Fruit fly (Drosophila melanogaster) whole organism, adult: ENCODE measurements around the gene CG3556.

ENCODE experiments used
- CG11617 ChIP-seq: fragments of 200-800 bp; sonication (Bioruptor generic); optimal IDR thresholded peaks from 2 replicates; lab custom pipeline; 2017; ENCODE audit warnings: mild to moderate bottlenecking, missing biosample characterization, missing genetic modification reagents, missing genetic modification characterization
- CG12768 ChIP-seq: fragments of 200-800 bp; sonication (Bioruptor generic); optimal IDR thresholded peaks from 2 replicates; lab custom pipeline; 2017; ENCODE audit warnings: missing biosample characterization, missing genetic modification characterization, mild to moderate bottlenecking, moderate library complexity, missing genetic modification reagents
- CG14711 ChIP-seq: fragments of 200-800 bp; sonication (Bioruptor generic); optimal IDR thresholded peaks from 2 replicates; lab custom pipeline; 2018; ENCODE audit warnings: missing biosample characterization, mild to moderate bottlenecking, missing genetic modification characterization, moderate library complexity
- CG1620 ChIP-seq: fragments of 200-800 bp; sonication (Bioruptor generic); optimal IDR thresholded peaks from 2 replicates; lab custom pipeline; 2016; ENCODE audit warnings: missing biosample characterization, missing genetic modification characterization
- CG33017 ChIP-seq: fragments of 200-800 bp; sonication (Bioruptor generic); optimal IDR thresholded peaks from 2 replicates; lab custom pipeline; 2018; ENCODE audit warnings: missing biosample characterization, mild to moderate bottlenecking, missing genetic modification characterization, moderate library complexity
- CG5204 ChIP-seq: fragments of 200-800 bp; sonication (Bioruptor generic); optimal IDR thresholded peaks from 2 replicates; lab custom pipeline; 2016; ENCODE audit warnings: missing biosample characterization, missing genetic modification characterization
- CG7045 ChIP-seq: fragments of 200-800 bp; sonication (Bioruptor generic); optimal IDR thresholded peaks from 2 replicates; lab custom pipeline; 2017; ENCODE audit warnings: missing biosample characterization, mild to moderate bottlenecking, missing genetic modification characterization
- CG7101 ChIP-seq: fragments of 200-800 bp; sonication (Bioruptor generic); optimal IDR thresholded peaks from 2 replicates; lab custom pipeline; 2018; ENCODE audit warnings: missing biosample characterization, mild to moderate bottlenecking, missing genetic modification characterization, moderate library complexity
- Clk ChIP-seq: fragments of 200-800 bp; sonication (Bioruptor generic); optimal IDR thresholded peaks from 2 replicates; lab custom pipeline; 2017; ENCODE audit warnings: missing biosample characterization, missing genetic modification characterization
- Crg-1 ChIP-seq: fragments of 200-800 bp; sonication (Bioruptor generic); optimal IDR thresholded peaks from 2 replicates; lab custom pipeline; 2016; ENCODE audit warnings: missing biosample characterization, missing genetic modification characterization
- Hr96 ChIP-seq: fragments of 200-800 bp; sonication (Bioruptor generic); optimal IDR thresholded peaks from 2 replicates; lab custom pipeline; 2016; ENCODE audit warnings: missing biosample characterization, missing genetic modification characterization
- Mnt ChIP-seq: fragments of 200-800 bp; sonication (Bioruptor generic); optimal IDR thresholded peaks from 2 replicates; lab custom pipeline; 2016; ENCODE audit warnings: missing biosample characterization, mild to moderate bottlenecking, missing genetic modification characterization
- bab1 ChIP-seq: fragments of 200-800 bp; sonication (Bioruptor generic); optimal IDR thresholded peaks from 3 replicates; lab custom pipeline; 2019; ENCODE audit warnings: missing biosample characterization, mild to moderate bottlenecking, missing genetic modification characterization, moderate library complexity
- cic ChIP-seq: fragments of 200-800 bp; sonication (Bioruptor generic); optimal IDR thresholded peaks from 2 replicates; lab custom pipeline; 2017; ENCODE audit warnings: missing biosample characterization, mild to moderate bottlenecking, missing genetic modification characterization, moderate library complexity
- cnc ChIP-seq, 2 experiments: fragments of >200 bp; optimal IDR thresholded peaks; 2 replicates each; lab custom pipeline; 2017
- kay ChIP-seq: fragments of 200-800 bp; sonication (Bioruptor generic); peaks from one replicate; lab custom pipeline; 2016; ENCODE audit warnings: missing biosample characterization, missing genetic modification characterization, borderline replicate concordance
- ovo ChIP-seq: fragments of 200-800 bp; sonication (Bioruptor generic); optimal IDR thresholded peaks from 2 replicates; lab custom pipeline; 2016; ENCODE audit warnings: missing biosample characterization, missing genetic modification characterization
- pad ChIP-seq: fragments of 200-800 bp; sonication (Bioruptor generic); optimal IDR thresholded peaks from 3 replicates; lab custom pipeline; 2017; ENCODE audit warnings: missing biosample characterization, missing genetic modification characterization, mild to moderate bottlenecking, moderate library complexity, missing genetic modification reagents
- tj ChIP-seq: fragments of 200-800 bp; sonication (Bioruptor generic); optimal IDR thresholded peaks from 3 replicates; lab custom pipeline; 2017; ENCODE audit warnings: missing biosample characterization, mild to moderate bottlenecking, missing genetic modification characterization, moderate library complexity
- toe ChIP-seq: fragments of 200-800 bp; sonication (Bioruptor generic); optimal IDR thresholded peaks from 2 replicates; lab custom pipeline; 2016; ENCODE audit warnings: missing biosample characterization, missing genetic modification characterization

Gene CG3556

DNA sequence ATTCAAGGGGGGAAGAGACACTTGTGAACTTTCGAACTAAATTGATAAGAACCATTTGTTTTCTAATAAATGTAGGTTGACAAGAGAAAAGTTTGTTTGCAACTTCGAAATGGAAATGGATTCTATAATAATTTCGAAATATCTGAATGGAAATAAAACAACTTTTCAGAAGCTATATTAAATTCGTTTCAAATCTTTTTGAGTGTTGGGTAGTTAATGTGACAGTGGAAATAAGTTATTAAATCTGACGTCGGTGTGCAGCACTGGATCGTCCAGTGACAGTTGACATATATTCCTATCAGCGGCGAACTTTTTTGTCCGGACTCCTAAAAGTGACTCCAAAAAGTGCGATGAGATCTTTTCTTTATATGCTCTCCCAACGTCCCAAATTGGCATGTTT is 12.3 kb downstream of the CG3556 start, which contains the start of gene CG3568:
TSS of gene CG3568 (plus strand) at position 278 of the 400 bp plus-strand sequence.
- TF ChIP-seq tj (GFP tag; lab: Kevin White, UChicago) (no peak), kay (GFP tag; lab: Kevin White, UChicago) (no peak), CG12768 (GFP tag; lab: Kevin White, UChicago) (no peak), CG14711 (tag; lab: Kevin White, UChicago) (no peak), CG1620 (GFP tag; lab: Kevin White, UChicago) (no peak), Mnt (GFP tag; lab: Kevin White, UChicago) (no peak), pad (GFP tag; lab: Kevin White, UChicago) (no peak), Clk (GFP tag; lab: Kevin White, UChicago) (no peak), bab1 (no peak), Hr96 (GFP tag; lab: Kevin White, UChicago) (no peak), CG7045 (no peak), toe (GFP tag; lab: Kevin White, UChicago) (no peak), cnc (optimal IDR thresholded peaks at IDR 0.05; lab: Kevin White, UChicago) (no peak), CG11617 (GFP tag; lab: Kevin White, UChicago) (no peak), CG7101 (tag; lab: Kevin White, UChicago) (no peak), CG5204 (GFP tag; lab: Kevin White, UChicago) (no peak), CG33017 (no peak), Crg-1 (GFP tag; lab: Kevin White, UChicago) (no peak), ovo (no peak)

DNA sequence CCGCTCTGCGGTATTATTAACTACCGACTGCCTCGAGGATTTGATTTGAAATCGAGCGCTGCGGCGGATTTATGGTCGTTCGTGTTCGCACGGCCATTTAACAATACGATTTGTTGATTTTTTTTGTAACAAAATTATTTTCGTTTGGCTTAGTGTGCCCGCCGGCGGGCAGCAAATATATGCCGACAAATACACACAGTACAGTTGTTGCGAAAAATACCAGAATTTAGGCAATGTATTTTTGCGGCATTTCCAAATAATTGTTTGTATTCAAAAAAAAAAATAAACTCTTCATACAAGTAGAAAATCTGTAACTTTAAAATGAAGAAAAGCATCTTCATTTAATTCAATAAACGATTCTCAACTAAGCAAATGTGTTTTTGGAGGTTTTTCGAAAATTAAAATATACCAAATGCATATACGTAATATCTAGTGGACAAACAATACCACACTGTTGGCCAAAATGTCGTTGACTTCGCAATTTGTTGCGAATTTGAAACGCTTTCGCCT is 18.6 kb downstream of the CG3556 start, which contains the start of the genes Usf and CG15912:
TSS of gene Usf (minus strand) at position 184 of the 510 bp plus-strand sequence.
TSS of gene CG15912 (plus strand) at position 460 of the 510 bp plus-strand sequence.
- TF ChIP-seq Mnt (GFP tag; lab: Kevin White, UChicago), result no peak
- peak; percentile 26 for TF ChIP-seq tj (GFP tag; lab: Kevin White, UChicago)
- peak; percentile 2 for TF ChIP-seq bab1

DNA sequence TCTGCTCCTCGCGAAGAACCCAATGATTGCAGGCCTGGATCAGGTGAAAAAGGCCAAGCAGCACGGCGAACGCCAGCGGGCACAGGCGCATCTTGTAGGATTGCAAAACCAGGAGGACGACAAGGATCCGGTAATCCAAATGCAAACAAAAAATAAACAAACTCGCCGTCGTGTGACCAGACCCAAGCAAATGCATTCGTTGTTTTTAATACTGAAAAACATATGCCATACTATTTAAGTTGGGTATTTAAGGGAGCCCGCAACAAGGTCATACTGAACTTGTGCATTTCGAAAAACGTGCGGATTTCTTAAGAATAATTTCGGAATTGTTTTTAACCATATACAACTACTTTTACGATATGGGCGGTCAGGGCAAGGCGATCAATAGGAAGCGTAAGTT is 21.7 kb downstream of the CG3556 start, which contains the start of the genes CG11436 and CG3527:
TSS of gene CG11436 (minus strand) at position 162 of the 400 bp plus-strand sequence.
TSS of gene CG3527 (plus strand) at position 257 of the 400 bp plus-strand sequence.
- TF ChIP-seq Crg-1 (GFP tag; lab: Kevin White, UChicago) (no peak), toe (GFP tag; lab: Kevin White, UChicago) (no peak), Mnt (GFP tag; lab: Kevin White, UChicago) (peak; percentile 35), CG11617 (GFP tag; lab: Kevin White, UChicago) (no peak), bab1 (peak; percentile 1), Clk (GFP tag; lab: Kevin White, UChicago) (no peak), Hr96 (GFP tag; lab: Kevin White, UChicago) (no peak)

DNA sequence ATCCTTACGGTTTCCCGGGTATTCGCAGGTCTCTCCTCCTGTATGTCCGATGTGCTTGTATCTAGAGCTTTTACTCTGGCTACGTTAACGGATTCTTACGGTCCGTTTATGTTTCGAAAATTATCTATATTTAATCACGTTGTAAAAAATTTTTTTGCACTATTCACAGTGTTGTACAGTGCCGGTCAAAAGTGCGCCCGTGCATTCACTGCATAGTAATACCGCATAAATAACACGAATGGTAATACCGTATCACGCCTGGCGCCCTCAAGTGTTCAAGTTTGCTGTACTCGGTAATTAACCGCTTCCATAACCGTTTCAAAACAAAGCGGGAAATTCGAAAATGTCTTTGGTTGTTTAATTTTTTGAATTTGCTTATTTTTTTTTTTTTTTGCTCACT is 24.0 kb downstream of the CG3556 start, which contains the start of gene CG11444:
TSS of gene CG11444 (minus strand) at position 400 of the 400 bp plus-strand sequence.
- TF ChIP-seq Hr96 (GFP tag; lab: Kevin White, UChicago) (no peak), CG7045 (no peak), Clk (GFP tag; lab: Kevin White, UChicago) (no peak), Mnt (GFP tag; lab: Kevin White, UChicago) (peak; percentile 92), ovo (peak; percentile 52), Crg-1 (GFP tag; lab: Kevin White, UChicago) (peak; percentile 77), tj (GFP tag; lab: Kevin White, UChicago) (peak; percentile 12), toe (GFP tag; lab: Kevin White, UChicago) (no peak), cic (GFP tag; lab: Kevin White, UChicago) (no peak), CG11617 (GFP tag; lab: Kevin White, UChicago) (peak; percentile 1), CG33017 (no peak), CG5204 (GFP tag; lab: Kevin White, UChicago) (no peak), bab1 (peak; percentile 73), kay (GFP tag; lab: Kevin White, UChicago) (no peak), cnc (optimal IDR thresholded peaks at IDR 0.05; lab: Kevin White, UChicago) (no peak), CG12768 (GFP tag; lab: Kevin White, UChicago) (no peak), CG1620 (GFP tag; lab: Kevin White, UChicago) (peak; percentile 85), CG7101 (tag; lab: Kevin White, UChicago) (peak; percentile 69), CG14711 (tag; lab: Kevin White, UChicago) (peak; percentile 55), pad (GFP tag; lab: Kevin White, UChicago) (peak; percentile 70)

DNA sequence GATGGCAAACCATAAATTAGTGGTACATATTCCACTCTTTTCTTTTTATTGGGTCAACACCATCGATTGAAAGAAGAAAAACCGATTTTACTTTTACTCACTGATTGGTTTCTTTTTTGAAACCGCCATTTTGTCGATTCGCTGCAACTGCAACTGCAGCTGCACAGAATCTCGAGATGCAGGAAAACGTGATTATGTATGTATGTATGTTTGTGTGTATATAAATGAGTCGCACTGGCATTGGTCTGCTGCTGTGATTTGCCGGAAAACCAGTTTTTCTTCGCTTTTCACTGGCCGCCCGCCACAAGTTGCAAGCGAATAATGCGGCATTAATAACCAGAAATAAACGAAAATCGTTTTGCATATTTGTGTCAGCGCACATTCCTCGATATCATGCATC is 24.7 kb downstream of the CG3556 start:
- TF ChIP-seq Hr96 (GFP tag; lab: Kevin White, UChicago) (no peak), CG11617 (GFP tag; lab: Kevin White, UChicago) (no peak), tj (GFP tag; lab: Kevin White, UChicago) (no peak), CG7101 (tag; lab: Kevin White, UChicago) (no peak), ovo (no peak), cic (GFP tag; lab: Kevin White, UChicago) (no peak), CG5204 (GFP tag; lab: Kevin White, UChicago) (no peak), cnc (optimal IDR thresholded peaks at IDR 0.05; lab: Kevin White, UChicago) (no peak), Crg-1 (GFP tag; lab: Kevin White, UChicago) (no peak), Clk (GFP tag; lab: Kevin White, UChicago) (no peak), Mnt (GFP tag; lab: Kevin White, UChicago) (no peak), CG33017 (no peak), pad (GFP tag; lab: Kevin White, UChicago) (no peak), bab1 (no peak), CG7045 (no peak), toe (GFP tag; lab: Kevin White, UChicago) (no peak), kay (GFP tag; lab: Kevin White, UChicago) (no peak), CG1620 (GFP tag; lab: Kevin White, UChicago) (no peak)
